Worm (Caenorhabditis elegans): ENCODE results near the gene srw-7.
A peak's percentile ranks its signal among the peaks of the same experiment; 100 is the strongest.

Gene srw-7

DNA sequence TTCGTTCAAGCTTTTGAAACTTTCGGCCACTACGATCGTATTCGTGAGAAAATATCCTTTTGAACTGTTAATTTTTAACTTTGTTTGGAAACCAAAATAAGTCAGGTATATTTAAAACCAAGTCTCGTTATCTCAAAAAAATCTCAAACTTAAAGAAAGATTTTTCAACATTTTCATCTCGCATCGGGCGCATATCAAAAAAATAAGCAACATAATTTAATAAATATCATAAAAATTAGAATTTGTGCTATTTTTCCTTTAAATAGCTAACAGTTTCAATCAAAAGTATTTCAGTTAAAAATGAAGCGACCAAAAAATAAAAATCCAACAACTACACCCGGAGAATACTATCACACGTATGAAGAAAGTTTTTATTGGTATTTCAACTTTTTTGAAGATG, at the start of gene srw-7:
Gene srw-7, plus strand, starts transcription at position 301 of the 400 bp plus-strand sequence.
- TF ChIP-seq B0310.2 (tag; optimal IDR thresholded peaks at IDR 0.05) = no peak
- TF ChIP-seq hnd-1 (tag; optimal IDR thresholded peaks at IDR 0.05) = no peak
- TF ChIP-seq ama-1 (optimal IDR thresholded peaks at IDR 0.05) = no peak
- no peak for TF ChIP-seq pes-1 (GFP tag; IDR thresholded peaks at IDR 0.05)
- no peak for TF ChIP-seq sea-1 (GFP tag; conservative IDR thresholded peaks at IDR 0.05)
- TF ChIP-seq ceh-36 (tag; optimal IDR thresholded peaks at IDR 0.05) = no peak
- TF ChIP-seq aly-1 (tag; optimal IDR thresholded peaks at IDR 0.05) = no peak
- no peak for TF ChIP-seq scrt-1 (GFP tag; IDR thresholded peaks at IDR 0.05)
- no peak for TF ChIP-seq F13C5.2 (tag; optimal IDR thresholded peaks at IDR 0.05)
- no peak for TF ChIP-seq flt-1 (GFP tag; IDR thresholded peaks at IDR 0.05)
- no peak for TF ChIP-seq hmg-4 (GFP tag; optimal IDR thresholded peaks at IDR 0.05)
- TF ChIP-seq tbx-11 (GFP tag; IDR thresholded peaks at IDR 0.05) = no peak
- no peak for TF ChIP-seq tra-4 (tag; optimal IDR thresholded peaks at IDR 0.05)
- TF ChIP-seq ets-7 (tag; optimal IDR thresholded peaks at IDR 0.05) = no peak
- no peak for TF ChIP-seq ceh-13 (GFP tag; optimal IDR thresholded peaks at IDR 0.05)
- no peak for TF ChIP-seq hmbx-1 (tag; optimal IDR thresholded peaks at IDR 0.05)
- TF ChIP-seq tbx-37 (GFP tag; conservative IDR thresholded peaks at IDR 0.05) = no peak

DNA sequence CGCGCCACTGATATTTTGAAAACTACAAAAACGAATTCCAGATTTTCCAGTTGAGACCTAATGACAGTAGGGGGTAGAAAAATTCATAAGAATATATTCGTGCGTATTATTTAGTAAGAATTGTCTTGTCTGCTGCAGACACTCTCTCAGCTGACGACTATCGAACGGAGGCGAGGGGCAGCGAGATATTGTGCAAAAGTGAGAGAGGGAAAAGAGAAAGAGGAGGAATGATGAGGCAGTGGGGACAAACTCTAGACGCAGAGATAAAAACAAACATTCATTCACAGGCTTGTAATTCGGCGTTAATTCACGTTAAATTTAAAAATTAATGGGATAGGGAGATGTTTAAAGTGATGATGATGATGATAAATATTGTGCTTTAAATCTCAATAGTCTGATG, 49.2 kb upstream of the srw-7 start, which contains the start of gene gid-7:
Gene gid-7, minus strand, starts transcription at position 188 of the 400 bp plus-strand sequence.
- no peak for TF ChIP-seq flt-1 (GFP tag; IDR thresholded peaks at IDR 0.05)
- TF ChIP-seq ets-7 (tag; optimal IDR thresholded peaks at IDR 0.05) = no peak
- no peak for TF ChIP-seq F13C5.2 (tag; optimal IDR thresholded peaks at IDR 0.05)
- no peak for TF ChIP-seq hmg-4 (GFP tag; optimal IDR thresholded peaks at IDR 0.05)
- no peak for TF ChIP-seq scrt-1 (GFP tag; IDR thresholded peaks at IDR 0.05)
- no peak for TF ChIP-seq hmbx-1 (tag; optimal IDR thresholded peaks at IDR 0.05)
- no peak for TF ChIP-seq sea-1 (GFP tag; conservative IDR thresholded peaks at IDR 0.05)
- TF ChIP-seq tbx-11 (GFP tag; IDR thresholded peaks at IDR 0.05) = no peak

DNA sequence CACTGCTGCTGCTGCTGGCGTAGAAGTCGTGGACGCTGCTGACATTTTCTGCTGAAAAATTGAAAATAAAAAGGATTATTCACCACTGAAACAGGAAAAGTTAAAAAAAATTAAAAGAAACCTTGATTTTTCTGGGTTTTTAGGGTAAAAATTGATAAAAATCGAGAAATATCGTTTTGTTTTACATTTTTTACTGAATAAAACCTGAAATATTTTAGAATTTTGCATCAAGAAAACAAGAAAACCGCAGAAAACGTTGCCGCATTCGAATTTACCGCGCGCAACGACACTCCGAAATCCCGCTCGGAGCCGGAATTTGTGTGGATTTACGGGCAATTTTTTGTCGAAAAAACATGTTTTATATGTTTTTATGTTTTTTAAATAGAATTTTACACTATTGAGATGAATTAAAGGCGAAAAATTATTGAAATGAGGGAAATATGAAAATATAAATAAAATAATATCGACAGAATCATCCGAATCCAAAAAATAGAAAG, 46.6 kb upstream of the srw-7 start, which contains the start of gene chk-1:
Gene chk-1, minus strand, starts transcription at position 51 of the 497 bp plus-strand sequence.
- TF ChIP-seq tbx-37 (GFP tag; conservative IDR thresholded peaks at IDR 0.05) (no peak), hmbx-1 (tag; optimal IDR thresholded peaks at IDR 0.05) (no peak), F13C5.2 (tag; optimal IDR thresholded peaks at IDR 0.05) (peak; percentile 14)

DNA sequence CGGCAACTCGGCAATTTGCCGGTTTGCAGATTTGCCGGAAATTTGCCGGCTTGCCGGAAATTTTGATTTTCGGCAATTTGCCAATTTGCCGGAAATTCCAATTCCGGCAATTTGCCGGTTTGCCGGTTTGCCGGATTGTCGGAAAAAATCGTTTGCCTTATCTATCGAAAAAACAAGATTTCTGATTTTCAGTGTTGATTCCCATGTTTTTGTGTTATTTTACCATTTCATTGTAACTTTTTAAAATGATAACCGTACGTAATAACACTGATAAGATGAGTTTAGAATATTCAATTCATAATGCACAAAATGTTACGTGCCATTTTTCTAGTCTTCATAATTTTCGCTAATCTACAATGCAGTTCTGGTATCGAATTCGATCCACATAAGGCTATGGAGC, 45.2 kb upstream of the srw-7 start, which contains the start of gene oac-55:
Gene oac-55, plus strand, starts transcription at position 301 of the 400 bp plus-strand sequence.
- TF ChIP-seq tbx-37 (GFP tag; conservative IDR thresholded peaks at IDR 0.05) (no peak), ceh-36 (tag; optimal IDR thresholded peaks at IDR 0.05) (no peak), tbx-11 (GFP tag; IDR thresholded peaks at IDR 0.05) (no peak), tra-4 (tag; optimal IDR thresholded peaks at IDR 0.05) (no peak), scrt-1 (GFP tag; IDR thresholded peaks at IDR 0.05) (no peak), hmbx-1 (tag; optimal IDR thresholded peaks at IDR 0.05) (no peak), aly-1 (tag; optimal IDR thresholded peaks at IDR 0.05) (no peak), ets-7 (tag; optimal IDR thresholded peaks at IDR 0.05) (no peak)

DNA sequence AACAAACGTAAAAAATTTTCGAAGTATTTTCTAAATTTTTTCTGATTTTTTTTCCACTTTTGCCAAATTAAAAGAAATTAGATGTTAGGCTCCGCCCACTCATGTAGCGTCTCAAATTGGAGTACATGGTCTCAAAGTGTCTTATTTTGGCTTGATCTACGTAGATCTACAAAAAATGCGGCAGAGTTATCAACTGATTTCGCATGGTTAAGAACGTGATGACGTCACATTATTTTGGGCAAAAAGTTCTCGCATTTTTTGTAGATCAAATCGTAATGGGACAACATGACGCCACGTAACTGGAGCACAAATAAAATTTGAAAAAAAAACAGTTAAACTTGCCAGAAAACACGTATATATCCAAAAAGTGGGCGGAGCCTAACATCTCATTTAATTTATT, 44.2 kb upstream of the srw-7 start:
- TF ChIP-seq pes-1 (GFP tag; IDR thresholded peaks at IDR 0.05) (no peak), flt-1 (GFP tag; IDR thresholded peaks at IDR 0.05) (no peak), ceh-36 (tag; optimal IDR thresholded peaks at IDR 0.05) (no peak), F13C5.2 (tag; optimal IDR thresholded peaks at IDR 0.05) (no peak), ama-1 (optimal IDR thresholded peaks at IDR 0.05) (no peak), tbx-11 (GFP tag; IDR thresholded peaks at IDR 0.05) (no peak), scrt-1 (GFP tag; IDR thresholded peaks at IDR 0.05) (no peak), ets-7 (tag; optimal IDR thresholded peaks at IDR 0.05) (no peak)

DNA sequence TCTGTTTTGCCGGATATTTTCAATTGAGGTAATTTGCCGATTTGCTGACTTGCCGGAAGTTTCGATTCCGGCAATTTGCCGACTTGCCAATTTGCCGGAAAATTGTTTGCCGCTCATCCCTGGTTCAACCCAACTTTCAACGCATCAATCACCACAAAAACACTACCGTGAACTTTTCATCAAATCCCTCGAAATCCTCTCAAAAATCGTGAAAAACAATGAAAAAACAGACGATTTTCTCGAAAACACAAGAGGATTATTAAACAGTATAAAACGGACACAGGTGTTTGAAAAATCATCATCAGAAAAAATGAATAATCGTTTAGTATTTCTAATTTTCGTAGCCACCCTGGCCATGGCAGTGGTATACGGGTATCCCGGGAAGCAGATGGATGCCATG, 39.2 kb upstream of the srw-7 start, which contains the start of gene Y39H10A.1:
Gene Y39H10A.1, plus strand, starts transcription at position 301 of the 400 bp plus-strand sequence.
- no peak for TF ChIP-seq hmbx-1 (tag; optimal IDR thresholded peaks at IDR 0.05)
- TF ChIP-seq F13C5.2 (tag; optimal IDR thresholded peaks at IDR 0.05) = no peak
- TF ChIP-seq ets-7 (tag; optimal IDR thresholded peaks at IDR 0.05) = no peak
- TF ChIP-seq flt-1 (GFP tag; IDR thresholded peaks at IDR 0.05) = no peak
- no peak for TF ChIP-seq scrt-1 (GFP tag; IDR thresholded peaks at IDR 0.05)
- no peak for TF ChIP-seq ceh-13 (GFP tag; optimal IDR thresholded peaks at IDR 0.05)
- no peak for TF ChIP-seq aly-1 (tag; optimal IDR thresholded peaks at IDR 0.05)
- TF ChIP-seq ceh-36 (tag; optimal IDR thresholded peaks at IDR 0.05) = no peak
- TF ChIP-seq pes-1 (GFP tag; IDR thresholded peaks at IDR 0.05) = no peak
- TF ChIP-seq B0310.2 (tag; optimal IDR thresholded peaks at IDR 0.05) = no peak
- no peak for TF ChIP-seq sea-1 (GFP tag; conservative IDR thresholded peaks at IDR 0.05)
- no peak for TF ChIP-seq tra-4 (tag; optimal IDR thresholded peaks at IDR 0.05)
- TF ChIP-seq ama-1 (optimal IDR thresholded peaks at IDR 0.05) = no peak
- no peak for TF ChIP-seq hnd-1 (tag; optimal IDR thresholded peaks at IDR 0.05)
- TF ChIP-seq tbx-37 (GFP tag; conservative IDR thresholded peaks at IDR 0.05) = no peak

DNA sequence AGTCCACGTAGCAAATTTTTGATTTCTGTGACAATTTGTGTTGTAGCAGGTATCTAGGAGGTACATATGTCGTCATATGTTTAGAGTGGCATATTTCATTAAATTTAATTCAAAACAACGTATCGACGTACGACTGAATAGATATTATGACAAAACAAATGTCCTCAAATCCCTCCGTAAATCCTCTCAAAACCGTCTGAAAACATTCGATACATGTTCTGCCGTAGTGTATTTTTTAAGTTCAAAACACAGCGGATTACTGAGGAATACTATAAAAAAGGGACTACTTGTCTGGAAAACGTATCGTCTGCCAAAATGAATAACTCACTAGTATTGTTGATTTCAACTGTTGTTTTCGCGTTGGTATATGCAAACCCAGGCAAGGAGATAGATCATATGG, 37.8 kb upstream of the srw-7 start, which contains the start of gene R08E5.4:
Gene R08E5.4, plus strand, starts transcription at position 301 of the 400 bp plus-strand sequence.
- TF ChIP-seq aly-1 (tag; optimal IDR thresholded peaks at IDR 0.05) = no peak
- no peak for TF ChIP-seq ama-1 (optimal IDR thresholded peaks at IDR 0.05)
- TF ChIP-seq ceh-13 (GFP tag; optimal IDR thresholded peaks at IDR 0.05) = no peak
- TF ChIP-seq sea-1 (GFP tag; conservative IDR thresholded peaks at IDR 0.05) = no peak
- TF ChIP-seq flt-1 (GFP tag; IDR thresholded peaks at IDR 0.05) = no peak
- TF ChIP-seq B0310.2 (tag; optimal IDR thresholded peaks at IDR 0.05) = no peak
- TF ChIP-seq hnd-1 (tag; optimal IDR thresholded peaks at IDR 0.05) = no peak
- no peak for TF ChIP-seq ceh-36 (tag; optimal IDR thresholded peaks at IDR 0.05)
- TF ChIP-seq scrt-1 (GFP tag; IDR thresholded peaks at IDR 0.05) = no peak
- TF ChIP-seq ets-7 (tag; optimal IDR thresholded peaks at IDR 0.05) = no peak
- TF ChIP-seq tra-4 (tag; optimal IDR thresholded peaks at IDR 0.05) = no peak
- TF ChIP-seq tbx-37 (GFP tag; conservative IDR thresholded peaks at IDR 0.05) = no peak
- no peak for TF ChIP-seq hmg-4 (GFP tag; optimal IDR thresholded peaks at IDR 0.05)
- TF ChIP-seq tbx-11 (GFP tag; IDR thresholded peaks at IDR 0.05) = no peak
